Worm (Caenorhabditis elegans) whole organism, L1 larva: ENCODE data around the gene srx-112.

Experiments
- efl-1 ChIP-seq, 4 experiments: fragments of 150-350 bp; optimal IDR thresholded peaks in 3 of 4; peaks in 1 of 4; 1 replicate in 1 of 4; 2 replicates in 3 of 4; lab custom pipeline; 2014; ENCODE audit warnings: missing biosample characterization in 2 of 4, missing genetic modification characterization in 2 of 4, missing genetic modification reagents in 2 of 4
- fkh-8 ChIP-seq: sonication (generic microtip); optimal IDR thresholded peaks from 2 replicates; lab custom pipeline; 2016; ENCODE audit warnings: mild to moderate bottlenecking, missing genetic modification characterization, missing compliant biosample characterization
- lin-15B ChIP-seq: fragments of 150-350 bp; sonication (generic microtip); optimal IDR thresholded peaks from 3 replicates; lab custom pipeline; 2014; ENCODE audit warnings: missing biosample characterization, missing genetic modification characterization
- mdl-1 ChIP-seq, 2 experiments: fragments of 150-350 bp; optimal IDR thresholded peaks; 2 replicates each; lab custom pipeline; 2014 to 2017; ENCODE audit warnings: missing biosample characterization in 2 of 2, missing genetic modification characterization in 2 of 2, inconsistent platforms in 1 of 2
- sox-4 ChIP-seq: sonication (generic microtip); optimal IDR thresholded peaks from 2 replicates; lab custom pipeline; 2016; ENCODE audit warnings: missing genetic modification characterization, missing compliant biosample characterization
- sup-37 ChIP-seq: fragments of 200-800 bp; sonication (Bioruptor generic); optimal IDR thresholded peaks from 2 replicates; lab custom pipeline; 2018; ENCODE audit warnings: mild to moderate bottlenecking, missing genetic modification characterization, missing compliant biosample characterization
- zip-4 ChIP-seq: fragments of 200-800 bp; sonication (Bioruptor generic); optimal IDR thresholded peaks from 2 replicates; lab custom pipeline; 2018; ENCODE audit warnings: mild to moderate bottlenecking, missing genetic modification characterization, moderate library complexity, missing compliant biosample characterization
- ztf-11 ChIP-seq, 2 experiments: sonication (generic microtip); optimal IDR thresholded peaks; 2 replicates each; lab custom pipeline; 2016 to 2017; ENCODE audit warnings: missing genetic modification characterization in 2 of 2, missing biosample characterization in 1 of 2, missing compliant biosample characterization in 1 of 2

- TF ChIP-seq lin-15B (no peak), fkh-8 (no peak), sox-4 (tag; lab: Kevin White, UChicago) (no peak), efl-1 (optimal IDR thresholded peaks at IDR 0.05; lab: Kevin White, UChicago) (no peak), efl-1 (GFP tag; optimal IDR thresholded peaks at IDR 0.05 in 1 of 2; lab: Kevin White, UChicago) (no peak), mdl-1 (tag; optimal IDR thresholded peaks at IDR 0.05; lab: Kevin White, UChicago) (no peak), zip-4 (no peak), sup-37 (GFP tag; lab: Kevin White, UChicago) (no peak), ztf-11 (tag; optimal IDR thresholded peaks at IDR 0.05; lab: Kevin White, UChicago) (no peak)
Measured at ce11 chrII:3714595-3714994, 49.8 kb downstream of the srx-112 start, which contains the start of gene srh-100.
